Fruit fly (Drosophila melanogaster): ENCODE measurements around the gene IntS12.

IntS12 gene

dm6 chr3R:26888086-26888724 lies 25.0 kb downstream of the IntS12 start (continued):
- TF ChIP-seq CG7368 (GFP tag; optimal IDR thresholded peaks at IDR 0.05) (no peak), Sox102F (GFP tag; optimal IDR thresholded peaks at IDR 0.05) (peak; percentile 30), dac (GFP tag; optimal IDR thresholded peaks at IDR 0.05) (no peak), CG1621 (tag; optimal IDR thresholded peaks at IDR 0.05) (no peak), achi (GFP tag; optimal IDR thresholded peaks at IDR 0.05) (no peak), ss (GFP tag; optimal IDR thresholded peaks at IDR 0.05) (no peak), acj6 (GFP tag; optimal IDR thresholded peaks at IDR 0.05) (peak; percentile 5), Met (GFP tag; optimal IDR thresholded peaks at IDR 0.05) (peak; percentile 62), cyc (GFP tag; optimal IDR thresholded peaks at IDR 0.05) (no peak), pdm3 (GFP tag; optimal IDR thresholded peaks at IDR 0.05) (peak; percentile 13), CG10669 (GFP tag; optimal IDR thresholded peaks at IDR 0.05) (no peak), Sox15 (GFP tag; optimal IDR thresholded peaks at IDR 0.05) (no peak), CG6276 (GFP tag; optimal IDR thresholded peaks at IDR 0.05) (no peak), CG8632 (GFP tag; optimal IDR thresholded peaks at IDR 0.05) (no peak), CG3919 (GFP tag; optimal IDR thresholded peaks at IDR 0.05) (no peak), svp (GFP tag) (peak; percentile 88), CG6808 (GFP tag; optimal IDR thresholded peaks at IDR 0.05) (no peak), CG8119 (GFP tag; IDR thresholded peaks at IDR 0.05) (peak; percentile 25; the same call in 1 of the 3 replicates)

dm6 chr3R:26890088-26890487 lies 26.9 kb downstream of the IntS12 start:
- TF ChIP-seq CG11902 (GFP tag; optimal IDR thresholded peaks at IDR 0.05) (no peak), svp (GFP tag) (no peak), dsx (GFP tag; optimal IDR thresholded peaks at IDR 0.05; ENCODE audit: poor library complexity, severe bottlenecking) (no peak), Lpt (GFP tag; optimal IDR thresholded peaks at IDR 0.05) (no peak), Eip78C (GFP tag) (peak; percentile 67), CG1621 (tag; optimal IDR thresholded peaks at IDR 0.05) (no peak), pdm3 (GFP tag; optimal IDR thresholded peaks at IDR 0.05) (peak; percentile 27), topi (GFP tag; optimal IDR thresholded peaks at IDR 0.05) (peak; percentile 9), CG4318 (GFP tag; optimal IDR thresholded peaks at IDR 0.05) (no peak), CG34406 (GFP tag; optimal IDR thresholded peaks at IDR 0.05) (no peak), cyc (GFP tag; optimal IDR thresholded peaks at IDR 0.05) (peak; percentile 1), fd85E (GFP tag; optimal IDR thresholded peaks at IDR 0.05) (no peak), acj6 (GFP tag; optimal IDR thresholded peaks at IDR 0.05) (peak; percentile 15), CG10631 (GFP tag; optimal IDR thresholded peaks at IDR 0.05) (peak; percentile 14), vri (GFP tag; optimal IDR thresholded peaks at IDR 0.05) (no peak), CG7368 (GFP tag; optimal IDR thresholded peaks at IDR 0.05) (no peak), esn (GFP tag; optimal IDR thresholded peaks at IDR 0.05) (peak; percentile 30), eg (GFP tag; IDR thresholded peaks at IDR 0.05) (peak; percentile 69; the same call in 1 of the 3 replicates), Hr4 (GFP tag; optimal IDR thresholded peaks at IDR 0.05) (peak; percentile 49), CG6276 (GFP tag; optimal IDR thresholded peaks at IDR 0.05) (peak; percentile 35), CG3032 (tag; optimal IDR thresholded peaks at IDR 0.05) (no peak), CG11294 (GFP tag; IDR thresholded peaks at IDR 0.05) (peak; percentile 38; the same call in 1 of the 2 replicates), CG6163 (GFP tag; IDR thresholded peaks at IDR 0.05) (0 out of 3 replicates have a peak, but pooled peaks have one; percentile 46), lz (GFP tag; optimal IDR thresholded peaks at IDR 0.05) (no peak), Smox (GFP tag; optimal IDR thresholded peaks at IDR 0.05) (no peak), Sox14 (GFP tag; optimal IDR thresholded peaks at IDR 0.05) (peak; percentile 6), fkh (GFP tag; optimal IDR thresholded peaks at IDR 0.05) (no peak), CG10669 (GFP tag; optimal IDR thresholded peaks at IDR 0.05) (no peak), Ets21C (GFP tag; optimal IDR thresholded peaks at IDR 0.05) (no peak), Hr39 (GFP tag; optimal IDR thresholded peaks at IDR 0.05) (no peak), CG11762 (GFP tag; optimal IDR thresholded peaks at IDR 0.05; ENCODE audit: insufficient read depth) (no peak), CG8119 (GFP tag; IDR thresholded peaks at IDR 0.05) (peak; percentile 61), OdsH (GFP tag; optimal IDR thresholded peaks at IDR 0.05) (peak; percentile 35), Met (GFP tag; optimal IDR thresholded peaks at IDR 0.05) (peak; percentile 22), CG6792 (GFP tag; optimal IDR thresholded peaks at IDR 0.05) (no peak), CG32006 (GFP tag; optimal IDR thresholded peaks at IDR 0.05) (peak; percentile 58), Hr38 (GFP tag; optimal IDR thresholded peaks at IDR 0.05) (no peak), net (GFP tag; optimal IDR thresholded peaks at IDR 0.05) (peak; percentile 38), Sox15 (GFP tag; optimal IDR thresholded peaks at IDR 0.05) (no peak), Gug (GFP tag; IDR thresholded peaks at IDR 0.05) (peak; percentile 31; the same call in 1 of the 2 replicates), CG3919 (GFP tag; optimal IDR thresholded peaks at IDR 0.05) (peak; percentile 34), spab (GFP tag; optimal IDR thresholded peaks at IDR 0.05) (peak; percentile 6), achi (GFP tag; optimal IDR thresholded peaks at IDR 0.05) (peak; percentile 40)

Data from whole organism, prepupa.